Worm (Caenorhabditis elegans) whole organism, L2 larva: ENCODE measurements around the gene ipla-3.

Source experiments
- alr-1 ChIP-seq: fragments of 150-350 bp; optimal IDR thresholded peaks from 2 replicates; lab custom pipeline; 2014; ENCODE audit warnings: missing biosample characterization, missing genetic modification characterization
- blmp-1 ChIP-seq: sonication (generic microtip); optimal IDR thresholded peaks from 2 replicates; lab custom pipeline; 2017; ENCODE audit warnings: missing genetic modification characterization, mild to moderate bottlenecking, missing compliant biosample characterization, antibody characterized with exemption, moderate library complexity; ENCODE audit not compliant: insufficient read depth
- ceh-82 ChIP-seq: fragments of 150-350 bp; optimal IDR thresholded peaks from 2 replicates; lab custom pipeline; 2014; ENCODE audit warnings: missing biosample characterization, missing genetic modification characterization
- elt-1 ChIP-seq: fragments of 150-350 bp; optimal IDR thresholded peaks from 2 replicates; lab custom pipeline; 2014; ENCODE audit warnings: missing biosample characterization, missing genetic modification characterization
- lin-39 ChIP-seq: fragments of 150-350 bp; optimal IDR thresholded peaks from 2 replicates; lab custom pipeline; 2014; ENCODE audit warnings: missing biosample characterization, missing genetic modification reagents, missing genetic modification characterization
- mab-5 ChIP-seq: fragments of 150-350 bp; optimal IDR thresholded peaks from 2 replicates; lab custom pipeline; 2014; ENCODE audit warnings: missing biosample characterization, missing genetic modification characterization
- nhr-6 ChIP-seq: fragments of 150-350 bp; optimal IDR thresholded peaks from 2 replicates; lab custom pipeline; 2014; ENCODE audit warnings: missing biosample characterization, missing genetic modification characterization
- unc-55 ChIP-seq: fragments of 150-350 bp; sonication (generic microtip); optimal IDR thresholded peaks from 3 replicates; lab custom pipeline; 2014; ENCODE audit warnings: missing biosample characterization, missing genetic modification reagents, missing genetic modification characterization

ce11 chrV:20745278-20745677, 16.2 kb upstream of the ipla-3 start:
- no peak for TF ChIP-seq blmp-1
- no peak for TF ChIP-seq mab-5 (tag; lab: Kevin White, UChicago)
- TF ChIP-seq nhr-6 (tag; lab: Kevin White, UChicago): no peak
- TF ChIP-seq elt-1 (tag; lab: Kevin White, UChicago): no peak
- no peak for TF ChIP-seq unc-55
- TF ChIP-seq alr-1 (tag; lab: Kevin White, UChicago): no peak
- TF ChIP-seq lin-39: no peak
- TF ChIP-seq ceh-82 (tag; lab: Kevin White, UChicago): no peak
